Fruit fly (Drosophila melanogaster) whole organism, adult: ENCODE measurements around the gene CG14960.
A peak's percentile ranks its signal among the peaks of the same experiment; 100 is the strongest.

ENCODE experiments used
- CG11617 ChIP-seq: fragments of 200-800 bp; sonication (Bioruptor generic); optimal IDR thresholded peaks from 2 replicates; lab custom pipeline; 2017; ENCODE audit warnings: mild to moderate bottlenecking, missing biosample characterization, missing genetic modification reagents, missing genetic modification characterization
- CG12768 ChIP-seq: fragments of 200-800 bp; sonication (Bioruptor generic); optimal IDR thresholded peaks from 2 replicates; lab custom pipeline; 2017; ENCODE audit warnings: missing biosample characterization, missing genetic modification characterization, mild to moderate bottlenecking, moderate library complexity, missing genetic modification reagents
- CG14711 ChIP-seq: fragments of 200-800 bp; sonication (Bioruptor generic); optimal IDR thresholded peaks from 2 replicates; lab custom pipeline; 2018; ENCODE audit warnings: missing biosample characterization, mild to moderate bottlenecking, missing genetic modification characterization, moderate library complexity
- CG1620 ChIP-seq: fragments of 200-800 bp; sonication (Bioruptor generic); optimal IDR thresholded peaks from 2 replicates; lab custom pipeline; 2016; ENCODE audit warnings: missing biosample characterization, missing genetic modification characterization
- CG33017 ChIP-seq: fragments of 200-800 bp; sonication (Bioruptor generic); optimal IDR thresholded peaks from 2 replicates; lab custom pipeline; 2018; ENCODE audit warnings: missing biosample characterization, mild to moderate bottlenecking, missing genetic modification characterization, moderate library complexity
- CG5204 ChIP-seq: fragments of 200-800 bp; sonication (Bioruptor generic); optimal IDR thresholded peaks from 2 replicates; lab custom pipeline; 2016; ENCODE audit warnings: missing biosample characterization, missing genetic modification characterization
- CG7045 ChIP-seq: fragments of 200-800 bp; sonication (Bioruptor generic); optimal IDR thresholded peaks from 2 replicates; lab custom pipeline; 2017; ENCODE audit warnings: missing biosample characterization, mild to moderate bottlenecking, missing genetic modification characterization
- CG7101 ChIP-seq: fragments of 200-800 bp; sonication (Bioruptor generic); optimal IDR thresholded peaks from 2 replicates; lab custom pipeline; 2018; ENCODE audit warnings: missing biosample characterization, mild to moderate bottlenecking, missing genetic modification characterization, moderate library complexity
- Clk ChIP-seq: fragments of 200-800 bp; sonication (Bioruptor generic); optimal IDR thresholded peaks from 2 replicates; lab custom pipeline; 2017; ENCODE audit warnings: missing biosample characterization, missing genetic modification characterization
- Crg-1 ChIP-seq: fragments of 200-800 bp; sonication (Bioruptor generic); optimal IDR thresholded peaks from 2 replicates; lab custom pipeline; 2016; ENCODE audit warnings: missing biosample characterization, missing genetic modification characterization
- Hr96 ChIP-seq: fragments of 200-800 bp; sonication (Bioruptor generic); optimal IDR thresholded peaks from 2 replicates; lab custom pipeline; 2016; ENCODE audit warnings: missing biosample characterization, missing genetic modification characterization
- Mnt ChIP-seq: fragments of 200-800 bp; sonication (Bioruptor generic); optimal IDR thresholded peaks from 2 replicates; lab custom pipeline; 2016; ENCODE audit warnings: missing biosample characterization, mild to moderate bottlenecking, missing genetic modification characterization
- bab1 ChIP-seq: fragments of 200-800 bp; sonication (Bioruptor generic); optimal IDR thresholded peaks from 3 replicates; lab custom pipeline; 2019; ENCODE audit warnings: missing biosample characterization, mild to moderate bottlenecking, missing genetic modification characterization, moderate library complexity
- cic ChIP-seq: fragments of 200-800 bp; sonication (Bioruptor generic); optimal IDR thresholded peaks from 2 replicates; lab custom pipeline; 2017; ENCODE audit warnings: missing biosample characterization, mild to moderate bottlenecking, missing genetic modification characterization, moderate library complexity
- cnc ChIP-seq, 2 experiments: fragments of >200 bp; optimal IDR thresholded peaks; 2 replicates each; lab custom pipeline; 2017
- kay ChIP-seq: fragments of 200-800 bp; sonication (Bioruptor generic); peaks from one replicate; lab custom pipeline; 2016; ENCODE audit warnings: missing biosample characterization, missing genetic modification characterization, borderline replicate concordance
- ovo ChIP-seq: fragments of 200-800 bp; sonication (Bioruptor generic); optimal IDR thresholded peaks from 2 replicates; lab custom pipeline; 2016; ENCODE audit warnings: missing biosample characterization, missing genetic modification characterization
- pad ChIP-seq: fragments of 200-800 bp; sonication (Bioruptor generic); optimal IDR thresholded peaks from 3 replicates; lab custom pipeline; 2017; ENCODE audit warnings: missing biosample characterization, missing genetic modification characterization, mild to moderate bottlenecking, moderate library complexity, missing genetic modification reagents
- tj ChIP-seq: fragments of 200-800 bp; sonication (Bioruptor generic); optimal IDR thresholded peaks from 3 replicates; lab custom pipeline; 2017; ENCODE audit warnings: missing biosample characterization, mild to moderate bottlenecking, missing genetic modification characterization, moderate library complexity
- toe ChIP-seq: fragments of 200-800 bp; sonication (Bioruptor generic); optimal IDR thresholded peaks from 2 replicates; lab custom pipeline; 2016; ENCODE audit warnings: missing biosample characterization, missing genetic modification characterization

CG14960 gene

DNA sequence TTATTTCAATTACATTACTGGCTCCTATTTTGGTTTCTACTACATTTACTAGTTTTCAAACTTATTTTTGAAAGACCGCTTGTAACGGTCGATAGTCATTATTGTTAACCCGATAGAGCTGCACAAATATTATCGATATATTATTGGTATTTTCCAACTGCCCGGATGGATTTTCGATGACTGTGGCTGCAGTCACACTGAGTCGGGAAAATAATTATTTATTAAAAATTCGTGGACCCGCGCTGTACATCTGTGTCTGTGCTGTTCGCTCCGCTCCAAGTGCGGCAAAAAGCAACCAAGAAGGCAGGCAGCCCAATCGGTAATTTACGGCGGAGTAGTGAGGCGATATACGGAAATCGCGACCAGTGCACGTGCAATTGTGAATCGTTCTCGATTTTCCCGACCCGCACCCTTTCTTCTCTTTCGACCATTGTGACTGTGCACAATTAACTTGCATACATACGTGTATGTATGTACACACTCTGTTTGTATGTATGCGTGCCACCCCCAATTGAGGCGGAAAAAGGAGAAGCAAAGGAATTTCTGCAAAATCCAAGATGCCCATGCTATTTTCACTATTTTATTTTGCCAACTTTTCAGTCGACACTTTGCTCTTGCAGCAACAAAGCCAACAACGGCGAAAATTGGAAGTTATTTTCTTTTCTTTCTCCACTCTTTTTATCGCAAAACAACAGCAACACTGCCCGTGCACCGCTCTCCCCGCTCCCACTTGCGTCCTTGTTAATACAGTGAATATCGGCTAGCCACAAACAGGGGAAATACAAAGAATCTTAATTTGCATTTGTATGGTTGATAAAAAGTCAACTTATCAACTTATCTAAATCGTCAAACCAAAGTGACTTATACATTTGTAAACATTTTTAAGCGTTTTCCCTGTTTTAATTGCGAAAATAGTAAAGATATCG is 33.0 kb downstream of the CG14960 start, which contains the start of gene ZnT63C:
ZnT63C (plus strand) TSS at position 175 of the 926 bp plus-strand sequence.
- TF ChIP-seq cic (GFP tag; lab: Kevin White, UChicago) (peak; percentile 50), CG11617 (GFP tag; lab: Kevin White, UChicago) (no peak), tj (peak; percentile 3), CG7045 (GFP tag; lab: Kevin White, UChicago) (peak; percentile 12), cnc (optimal IDR thresholded peaks at IDR 0.05; lab: Kevin White, UChicago) (peak; percentile 56 to 86), pad (GFP tag; lab: Kevin White, UChicago) (peak; percentile 65), Mnt (GFP tag; lab: Kevin White, UChicago) (peak; percentile 88), kay (GFP tag; lab: Kevin White, UChicago) (peak; percentile 64), toe (GFP tag; lab: Kevin White, UChicago) (no peak), Clk (GFP tag; lab: Kevin White, UChicago) (no peak), CG14711 (tag; lab: Kevin White, UChicago) (peak; percentile 41)

DNA sequence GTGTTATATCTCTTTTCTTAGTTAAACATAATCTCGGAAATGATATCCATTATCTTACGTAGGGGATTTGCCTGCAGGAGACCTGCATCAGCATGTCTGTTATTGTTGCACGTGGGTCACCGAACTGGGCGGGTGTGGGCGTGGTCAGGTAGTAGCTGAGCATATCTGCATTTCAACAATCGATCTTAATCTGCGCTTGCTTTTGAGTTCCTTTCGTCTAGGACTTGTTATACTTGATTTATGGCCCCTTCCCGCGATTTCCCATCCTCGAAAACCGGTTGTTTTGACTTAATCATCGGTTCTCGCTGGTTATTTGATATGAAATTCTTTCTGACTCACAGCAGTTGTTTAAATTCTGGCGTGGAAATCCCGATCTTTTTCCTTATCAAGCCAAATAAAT is 33.9 kb downstream of the CG14960 start:
- TF ChIP-seq CG7045 (GFP tag; lab: Kevin White, UChicago) (no peak), CG12768 (GFP tag; lab: Kevin White, UChicago) (no peak), cic (GFP tag; lab: Kevin White, UChicago) (no peak), Hr96 (GFP tag; lab: Kevin White, UChicago) (no peak), Crg-1 (GFP tag; lab: Kevin White, UChicago) (no peak), ovo (GFP tag; lab: Kevin White, UChicago) (no peak)

DNA sequence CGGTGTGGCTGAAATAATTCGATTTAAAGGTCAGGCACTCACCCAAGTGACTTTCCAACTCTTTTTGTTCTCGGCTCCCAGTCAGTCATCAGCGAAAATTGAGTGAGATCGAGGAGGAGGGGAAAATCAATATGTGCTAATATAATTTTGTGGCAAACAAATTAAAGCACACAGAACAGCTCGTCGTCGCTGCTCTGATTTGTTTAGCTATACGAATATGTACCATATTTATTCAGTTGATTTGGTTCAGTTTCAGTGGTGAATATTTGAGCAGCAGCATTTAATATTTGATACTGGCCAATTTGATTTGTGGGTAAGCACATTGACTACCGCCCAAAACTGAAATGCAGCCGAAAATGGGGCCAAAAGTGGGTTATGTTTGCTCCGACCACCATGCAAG is 34.6 kb downstream of the CG14960 start:
- TF ChIP-seq Crg-1 (GFP tag; lab: Kevin White, UChicago), result no peak
- no peak for TF ChIP-seq CG12768 (GFP tag; lab: Kevin White, UChicago)
- TF ChIP-seq toe (GFP tag; lab: Kevin White, UChicago), result no peak
- TF ChIP-seq CG14711 (tag; lab: Kevin White, UChicago), result no peak
- no peak for TF ChIP-seq tj
- no peak for TF ChIP-seq CG5204 (GFP tag; lab: Kevin White, UChicago)

- TF ChIP-seq CG7101 (tag; lab: Kevin White, UChicago) (no peak), kay (GFP tag; lab: Kevin White, UChicago) (peak; percentile 14)
Measured at dm6 chr3L:3306515-3306914, 35.7 kb downstream of the CG14960 start.

DNA sequence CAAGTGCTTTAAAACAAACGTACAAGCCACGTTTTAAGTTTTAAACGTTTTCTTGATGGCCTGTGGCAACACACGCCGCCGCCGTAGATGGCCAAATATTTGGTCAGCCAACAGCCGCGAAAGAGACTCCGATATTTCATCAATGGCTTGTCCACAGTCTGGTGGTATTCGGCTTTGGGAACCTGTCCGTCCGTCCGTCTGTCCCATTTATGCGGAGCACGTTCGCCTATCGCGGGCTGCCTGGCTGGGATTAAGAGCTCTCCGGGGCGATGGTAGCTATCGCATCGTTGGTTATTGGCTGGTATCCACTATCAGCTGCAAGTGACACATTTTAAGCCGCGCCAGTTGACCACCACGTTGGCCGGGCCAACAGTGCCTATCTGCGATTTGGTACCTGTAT is 36.8 kb downstream of the CG14960 start:
- TF ChIP-seq kay (GFP tag; lab: Kevin White, UChicago) (no peak), toe (GFP tag; lab: Kevin White, UChicago) (no peak), CG7045 (GFP tag; lab: Kevin White, UChicago) (no peak)

- TF ChIP-seq CG5204 (GFP tag; lab: Kevin White, UChicago) (no peak), cic (GFP tag; lab: Kevin White, UChicago) (peak; percentile 94), CG14711 (tag; lab: Kevin White, UChicago) (no peak), Crg-1 (GFP tag; lab: Kevin White, UChicago) (peak; percentile 17), Clk (GFP tag; lab: Kevin White, UChicago) (no peak), toe (GFP tag; lab: Kevin White, UChicago) (no peak), cnc (optimal IDR thresholded peaks at IDR 0.05; lab: Kevin White, UChicago) (no peak), kay (GFP tag; lab: Kevin White, UChicago) (peak; percentile 69), ovo (GFP tag; lab: Kevin White, UChicago) (no peak), CG7045 (GFP tag; lab: Kevin White, UChicago) (no peak), CG1620 (GFP tag; lab: Kevin White, UChicago) (no peak), CG33017 (tag; lab: Kevin White, UChicago) (no peak), tj (peak; percentile 59), CG12768 (GFP tag; lab: Kevin White, UChicago) (peak; percentile 23), CG7101 (tag; lab: Kevin White, UChicago) (no peak), Mnt (GFP tag; lab: Kevin White, UChicago) (peak; percentile 98), CG11617 (GFP tag; lab: Kevin White, UChicago) (peak; percentile 3), Hr96 (GFP tag; lab: Kevin White, UChicago) (no peak), bab1 (GFP tag; lab: Kevin White, UChicago) (no peak), pad (GFP tag; lab: Kevin White, UChicago) (no peak)
Measured at dm6 chr3L:3308676-3309613, 38.1 kb downstream of the CG14960 start.
